Fruit fly (Drosophila melanogaster) whole organism, embryonic: ENCODE measurements around the gene CG11596.

Experiments used
- Awh ChIP-seq: fragments of 200-800 bp; sonication (Bioruptor generic); IDR thresholded peaks from 2 replicates; pipeline ENCODE4, ENCODE4 v1.3.6; 2022; ENCODE audit warnings: missing biosample characterization, missing genetic modification characterization
- C15 ChIP-seq: fragments of 200-800 bp; sonication (Bioruptor generic); IDR thresholded peaks from 3 replicates; pipeline ENCODE4 v1.3.6; 2022; ENCODE audit warnings: missing biosample characterization, missing genetic modification characterization
- CG10462 ChIP-seq: fragments of 200-800 bp; sonication (Bioruptor generic); optimal IDR thresholded peaks from 2 replicates; lab custom pipeline; 2016; ENCODE audit warnings: missing biosample characterization, missing genetic modification characterization
- CG11723 ChIP-seq: fragments of 200-800 bp; sonication (Bioruptor generic); optimal IDR thresholded peaks from 2 replicates; lab custom pipeline; 2017; ENCODE audit warnings: missing biosample characterization, mild to moderate bottlenecking, missing genetic modification characterization
- CG1233 ChIP-seq: fragments of 200-800 bp; sonication (Bioruptor generic); optimal IDR thresholded peaks from 4 replicates; lab custom pipeline; 2018; ENCODE audit warnings: missing biosample characterization, mild to moderate bottlenecking, missing genetic modification characterization
- CG14014 ChIP-seq: fragments of 200-800 bp; sonication (Bioruptor generic); IDR thresholded peaks from 2 replicates; pipeline ENCODE4 v1.3.6; 2022; ENCODE audit warnings: missing biosample characterization, missing genetic modification characterization
- CG1792 ChIP-seq: fragments of 200-800 bp; sonication (Bioruptor generic); optimal IDR thresholded peaks from 2 replicates; lab custom pipeline; 2016; ENCODE audit warnings: missing biosample characterization, missing genetic modification characterization
- CG1832 ChIP-seq: fragments of 200-800 bp; sonication (Bioruptor generic); optimal IDR thresholded peaks from 2 replicates; lab custom pipeline; 2017; ENCODE audit warnings: missing biosample characterization, mild to moderate bottlenecking, missing genetic modification characterization, inconsistent platforms
- CG18619 ChIP-seq: fragments of 200-800 bp; sonication (Bioruptor generic); optimal IDR thresholded peaks from 3 replicates; lab custom pipeline; 2017; ENCODE audit warnings: missing biosample characterization, mild to moderate bottlenecking, missing genetic modification characterization
- CG2889 ChIP-seq: fragments of 200-800 bp; sonication (Bioruptor generic); IDR thresholded peaks from 3 replicates; pipeline ENCODE4 v1.3.6; 2022; ENCODE audit warnings: missing biosample characterization, missing genetic modification characterization
- CG42726 ChIP-seq: fragments of 200-800 bp; sonication (Bioruptor generic); IDR thresholded peaks from 2 replicates; pipeline ENCODE4 v1.3.6; 2022; ENCODE audit warnings: missing biosample characterization, missing genetic modification characterization; ENCODE audit not compliant: partially characterized antibody
- CG6765 ChIP-seq: fragments of 200-800 bp; sonication (Bioruptor generic); optimal IDR thresholded peaks from 3 replicates; lab custom pipeline; 2017; ENCODE audit warnings: missing biosample characterization, mild to moderate bottlenecking, missing genetic modification characterization
- CG6791 ChIP-seq: fragments of 200-800 bp; sonication (Bioruptor generic); IDR thresholded peaks from 3 replicates; pipeline ENCODE4 v1.3.6; 2022; ENCODE audit warnings: missing biosample characterization, missing genetic modification characterization; ENCODE audit not compliant: partially characterized antibody
- CG7372 ChIP-seq: fragments of 200-800 bp; sonication (Bioruptor generic); IDR thresholded peaks from 2 replicates; pipeline ENCODE4 v1.3.6; 2022; ENCODE audit warnings: missing biosample characterization, missing genetic modification characterization
- CG7745 ChIP-seq: fragments of 200-800 bp; sonication (Bioruptor generic); optimal IDR thresholded peaks from 2 replicates; lab custom pipeline; 2018; ENCODE audit warnings: missing biosample characterization, mild to moderate bottlenecking, missing genetic modification characterization, moderate library complexity
- CG7839 ChIP-seq: fragments of 200-800 bp; sonication (Bioruptor generic); optimal IDR thresholded peaks from 3 replicates; lab custom pipeline; 2018; ENCODE audit warnings: missing biosample characterization, mild to moderate bottlenecking, missing genetic modification characterization, moderate library complexity
- CG7963 ChIP-seq: fragments of 200-800 bp; sonication (Bioruptor generic); IDR thresholded peaks from 3 replicates; pipeline ENCODE4 v1.3.6; 2022; ENCODE audit warnings: missing biosample characterization, missing genetic modification characterization; ENCODE audit not compliant: partially characterized antibody
- Deaf1 ChIP-seq: fragments of 200-800 bp; optimal IDR thresholded peaks from 3 replicates; lab custom pipeline; 2019; ENCODE audit warnings: missing biosample characterization, mild to moderate bottlenecking, missing genetic modification characterization, moderate library complexity
- E2f1 ChIP-seq: fragments of 200-800 bp; sonication (Bioruptor generic); IDR thresholded peaks from 2 replicates; pipeline ENCODE4 v1.3.6; 2022; ENCODE audit warnings: missing biosample characterization, missing genetic modification characterization
- Fer1 ChIP-seq: fragments of 200-800 bp; sonication (Bioruptor generic); optimal IDR thresholded peaks from 2 replicates; lab custom pipeline; 2017; ENCODE audit warnings: missing biosample characterization, mild to moderate bottlenecking, missing genetic modification characterization
- Fer3 ChIP-seq: fragments of 200-800 bp; sonication (Bioruptor generic); optimal IDR thresholded peaks from 2 replicates; lab custom pipeline; 2018; ENCODE audit warnings: missing biosample characterization, mild to moderate bottlenecking, missing genetic modification characterization, moderate library complexity
- Hey ChIP-seq: fragments of 200-800 bp; sonication (Bioruptor generic); optimal IDR thresholded peaks from 3 replicates; lab custom pipeline; 2018; ENCODE audit warnings: missing biosample characterization, mild to moderate bottlenecking, missing genetic modification characterization
- Kr ChIP-seq: fragments of 200-800 bp; sonication (Bioruptor generic); optimal IDR thresholded peaks from 2 replicates; lab custom pipeline; 2017; ENCODE audit warnings: missing biosample characterization, mild to moderate bottlenecking, missing genetic modification characterization
- Neu2 ChIP-seq: fragments of 200-800 bp; sonication (Bioruptor generic); optimal IDR thresholded peaks from 3 replicates; lab custom pipeline; 2016; ENCODE audit warnings: missing biosample characterization, missing genetic modification characterization, borderline replicate concordance
- Oli ChIP-seq: fragments of 200-800 bp; sonication (Bioruptor generic); optimal IDR thresholded peaks from 2 replicates; lab custom pipeline; 2018; ENCODE audit warnings: missing biosample characterization, mild to moderate bottlenecking, missing genetic modification characterization, moderate library complexity
- Pdp1 ChIP-seq, 2 experiments: fragments of 200-800 bp; sonication (Bioruptor generic); optimal IDR thresholded peaks; 3 replicates each; lab custom pipeline; 2016; ENCODE audit warnings: missing biosample characterization in 2 of 2, missing genetic modification characterization in 2 of 2, mild to moderate bottlenecking in 1 of 2, moderate library complexity in 1 of 2
- Scr ChIP-seq: fragments of 200-800 bp; sonication (Bioruptor generic); IDR thresholded peaks from 2 replicates; pipeline ENCODE4 v1.3.6; 2022; ENCODE audit warnings: missing biosample characterization, missing genetic modification characterization; ENCODE audit not compliant: partially characterized antibody
- Side ChIP-seq: fragments of 200-800 bp; sonication (Bioruptor generic); optimal IDR thresholded peaks from 2 replicates; lab custom pipeline; 2016; ENCODE audit warnings: missing biosample characterization, missing genetic modification characterization
- Sin3A ChIP-seq: fragments of >200 bp; optimal IDR thresholded peaks from 2 replicates; lab custom pipeline; 2018
- Ssrp ChIP-seq: fragments of 200-800 bp; sonication (Bioruptor generic); optimal IDR thresholded peaks from 2 replicates; lab custom pipeline; 2018; ENCODE audit warnings: missing biosample characterization, mild to moderate bottlenecking, missing genetic modification characterization, moderate library complexity
- Xrp1 ChIP-seq: fragments of 200-800 bp; sonication (Bioruptor generic); IDR thresholded peaks from 2 replicates; pipeline ENCODE4 v1.3.6; 2022; ENCODE audit warnings: missing biosample characterization, missing genetic modification characterization
- aop ChIP-seq: fragments of 200-800 bp; sonication (Bioruptor generic); IDR thresholded peaks from 2 replicates; pipeline ENCODE4 v1.3.6; 2022; ENCODE audit warnings: missing biosample characterization, missing genetic modification characterization
- caup ChIP-seq: fragments of 200-800 bp; sonication (Bioruptor generic); optimal IDR thresholded peaks from 3 replicates; lab custom pipeline; 2017; ENCODE audit warnings: missing biosample characterization, mild to moderate bottlenecking, missing genetic modification characterization, moderate library complexity; ENCODE audit not compliant: severe bottlenecking
- chn ChIP-seq: fragments of 200-800 bp; sonication (Bioruptor generic); optimal IDR thresholded peaks from 2 replicates; lab custom pipeline; 2016; ENCODE audit warnings: missing biosample characterization, missing genetic modification characterization
- da ChIP-seq: fragments of 200-800 bp; sonication (Bioruptor generic); optimal IDR thresholded peaks from 2 replicates; lab custom pipeline; 2016; ENCODE audit warnings: missing biosample characterization, missing genetic modification characterization
- dan ChIP-seq: fragments of 200-800 bp; sonication (Bioruptor generic); IDR thresholded peaks from 2 replicates; pipeline ENCODE4 v1.3.6; 2022; ENCODE audit warnings: missing biosample characterization, missing genetic modification characterization
- dysf ChIP-seq: fragments of 200-800 bp; sonication (Bioruptor generic); IDR thresholded peaks from 3 replicates; pipeline ENCODE4 v1.3.6; 2022; ENCODE audit warnings: missing biosample characterization, missing genetic modification characterization
- ems ChIP-seq: fragments of 200-800 bp; sonication (Bioruptor generic); optimal IDR thresholded peaks from 3 replicates; lab custom pipeline; 2016; ENCODE audit warnings: missing biosample characterization, missing genetic modification characterization
- en ChIP-seq: fragments of 200-800 bp; sonication (Bioruptor generic); optimal IDR thresholded peaks from 2 replicates; lab custom pipeline; 2016; ENCODE audit warnings: missing biosample characterization, missing genetic modification characterization
- gro ChIP-seq: fragments of 200-800 bp; sonication (Bioruptor generic); optimal IDR thresholded peaks from 2 replicates; lab custom pipeline; 2016; ENCODE audit warnings: missing biosample characterization, missing genetic modification characterization
- hbn ChIP-seq: fragments of 200-800 bp; sonication (Bioruptor generic); IDR thresholded peaks from 2 replicates; pipeline ENCODE4 v1.3.6; 2022; ENCODE audit warnings: missing biosample characterization, missing genetic modification characterization; ENCODE audit not compliant: partially characterized antibody
- nau ChIP-seq: fragments of 200-800 bp; sonication (Bioruptor generic); optimal IDR thresholded peaks from 3 replicates; lab custom pipeline; 2017; ENCODE audit warnings: missing biosample characterization, mild to moderate bottlenecking, missing genetic modification characterization, missing genetic modification reagents
- pb ChIP-seq: fragments of 200-800 bp; sonication (Bioruptor generic); optimal IDR thresholded peaks from 3 replicates; lab custom pipeline; 2016; ENCODE audit warnings: missing biosample characterization, missing genetic modification characterization
- sob ChIP-seq: fragments of 200-800 bp; sonication (Bioruptor generic); IDR thresholded peaks from 2 replicates; pipeline ENCODE4 v1.3.6; 2022; ENCODE audit warnings: missing biosample characterization, missing genetic modification characterization
- ssp ChIP-seq: fragments of 200-800 bp; sonication (Bioruptor generic); IDR thresholded peaks from 2 replicates; pipeline ENCODE4 v1.3.6; 2022; ENCODE audit warnings: missing biosample characterization, missing genetic modification characterization
- tgo ChIP-seq: fragments of 200-800 bp; sonication (Bioruptor generic); IDR thresholded peaks from 3 replicates; pipeline ENCODE4 v1.3.6; 2022; ENCODE audit warnings: missing biosample characterization, missing genetic modification characterization
- tin ChIP-seq: fragments of 200-800 bp; sonication (Bioruptor generic); optimal IDR thresholded peaks from 3 replicates; lab custom pipeline; 2016; ENCODE audit warnings: missing biosample characterization, missing genetic modification characterization
- tio ChIP-seq: fragments of 200-800 bp; sonication (Bioruptor generic); optimal IDR thresholded peaks from 2 replicates; lab custom pipeline; 2017; ENCODE audit warnings: missing biosample characterization, missing genetic modification characterization, inconsistent platforms
- vfl ChIP-seq: fragments of 200-800 bp; sonication (Bioruptor generic); optimal IDR thresholded peaks from 2 replicates; lab custom pipeline; 2016; ENCODE audit warnings: missing biosample characterization, missing genetic modification characterization
- zen2 ChIP-seq: fragments of 200-800 bp; sonication (Bioruptor generic); IDR thresholded peaks from 3 replicates; pipeline ENCODE4 v1.3.6; 2022; ENCODE audit warnings: missing biosample characterization, missing genetic modification characterization; ENCODE audit not compliant: partially characterized antibody
- zfh1 ChIP-seq: fragments of 200-800 bp; sonication (Bioruptor generic); IDR thresholded peaks from 3 replicates; pipeline ENCODE4 v1.3.6; 2022; ENCODE audit warnings: missing biosample characterization, missing genetic modification characterization

Gene CG11596

dm6 chrX:1940020-1940419 is 12.5 kb downstream of the CG11596 start, which contains the start of the genes CG3857 and CG3587 (continued):
- TF ChIP-seq vfl (GFP tag; lab: Kevin White, UChicago) (peak; percentile 79), dan (GFP tag; lab: Robert Waterston, UW) (no peak), caup (GFP tag; lab: Kevin White, UChicago) (peak; percentile 71), Side (GFP tag; lab: Kevin White, UChicago) (peak; percentile 61), tgo (GFP tag; lab: Robert Waterston, UW) (peak; percentile 73), CG6765 (GFP tag; lab: Kevin White, UChicago) (peak; percentile 32), CG10462 (peak; percentile 62), CG18619 (GFP tag; lab: Kevin White, UChicago) (peak; percentile 63), Fer1 (peak; percentile 61), CG6791 (no peak), tio (peak; percentile 62), CG7963 (GFP tag; lab: Robert Waterston, UW) (no peak), CG7839 (tag; lab: Kevin White, UChicago) (peak; percentile 67), Neu2 (peak; percentile 6), en (GFP tag; lab: Kevin White, UChicago) (peak; percentile 46), Awh (GFP tag; lab: Robert Waterston, UW) (no peak), CG7372 (GFP tag; lab: Robert Waterston, UW) (peak; percentile 60; the same call in 1 of the 2 replicates), zfh1 (GFP tag; lab: Robert Waterston, UW) (peak; percentile 77), CG2889 (GFP tag; lab: Robert Waterston, UW) (0 out of 3 replicates have a peak, but pooled peaks have one; percentile 25), Ssrp (peak; percentile 71), CG11723 (peak; percentile 50), C15 (GFP tag; lab: Robert Waterston, UW) (no peak), Oli (tag; lab: Kevin White, UChicago) (peak; percentile 64), Fer3 (tag; lab: Kevin White, UChicago) (peak; percentile 47), hbn (GFP tag; lab: Robert Waterston, UW) (no peak), CG1832 (no peak), zen2 (GFP tag; lab: Robert Waterston, UW) (no peak), ems (peak; percentile 38), da (GFP tag; lab: Kevin White, UChicago) (peak; percentile 59), Sin3A (lab: Kevin White, UChicago) (peak; percentile 69), tin (peak; percentile 70), Deaf1 (tag; lab: Kevin White, UChicago) (peak; percentile 39), Pdp1 (GFP tag; optimal IDR thresholded peaks at IDR 0.05; lab: Kevin White, UChicago) (peak; percentile 79 to 92), sob (GFP tag; lab: Robert Waterston, UW) (peak; percentile 81), CG1792 (GFP tag; lab: Kevin White, UChicago) (peak; percentile 53), pb (GFP tag; lab: Kevin White, UChicago) (peak; percentile 76), CG42726 (GFP tag; lab: Robert Waterston, UW) (no peak), Kr (GFP tag; lab: Kevin White, UChicago) (no peak), E2f1 (GFP tag; lab: Robert Waterston, UW) (peak; percentile 34; the same call in 1 of the 2 replicates), CG7745 (tag; lab: Kevin White, UChicago) (no peak), CG1233 (peak; percentile 50), Hey (tag; lab: Kevin White, UChicago) (peak; percentile 19), Xrp1 (GFP tag; lab: Robert Waterston, UW) (peak; percentile 77), ssp (GFP tag; lab: Robert Waterston, UW) (peak; percentile 75), CG14014 (GFP tag; lab: Robert Waterston, UW) (peak; percentile 71), nau (no peak), chn (GFP tag; lab: Kevin White, UChicago) (peak; percentile 83), dysf (GFP tag; lab: Robert Waterston, UW) (peak; percentile 74), aop (GFP tag; lab: Robert Waterston, UW) (no peak), gro (GFP tag; lab: Kevin White, UChicago) (peak; percentile 81), Scr (GFP tag; lab: Robert Waterston, UW) (peak; percentile 33)
